Worm (Caenorhabditis elegans) whole organism, mixed stage, embryonic: ENCODE results near the gene B0457.2.

Experiments
- M03D4.4 ChIP-seq: sonication (generic microtip); optimal IDR thresholded peaks from 2 replicates; lab custom pipeline; 2017; ENCODE audit warnings: mild to moderate bottlenecking, missing genetic modification characterization, missing compliant biosample characterization
- blmp-1 ChIP-seq: fragments of 150-350 bp; optimal IDR thresholded peaks from 2 replicates; lab custom pipeline; 2014; ENCODE audit warnings: missing biosample characterization, missing genetic modification characterization
- ceh-39 ChIP-seq: fragments of 150-350 bp; optimal IDR thresholded peaks from 2 replicates; lab custom pipeline; 2014; ENCODE audit warnings: missing biosample characterization, missing genetic modification characterization
- ceh-43 ChIP-seq: fragments of 200-800 bp; sonication (Bioruptor generic); optimal IDR thresholded peaks from 2 replicates; lab custom pipeline; 2018; ENCODE audit warnings: mild to moderate bottlenecking, missing genetic modification characterization, moderate library complexity, missing compliant biosample characterization
- ceh-83 ChIP-seq: fragments of 200-800 bp; sonication (Bioruptor generic); optimal IDR thresholded peaks from 2 replicates; lab custom pipeline; 2018; ENCODE audit warnings: mild to moderate bottlenecking, missing genetic modification characterization, missing compliant biosample characterization
- ces-1 ChIP-seq: fragments of 150-350 bp; optimal IDR thresholded peaks from 2 replicates; lab custom pipeline; 2014; ENCODE audit warnings: missing biosample characterization, missing genetic modification reagents, missing genetic modification characterization
- cnd-1 ChIP-seq: fragments of 200-800 bp; sonication (Bioruptor generic); optimal IDR thresholded peaks from 2 replicates; lab custom pipeline; 2018; ENCODE audit warnings: mild to moderate bottlenecking, missing genetic modification characterization, missing compliant biosample characterization
- elt-1 ChIP-seq: sonication (generic microtip); optimal IDR thresholded peaks from 2 replicates; lab custom pipeline; 2017; ENCODE audit warnings: missing genetic modification characterization, mild to moderate bottlenecking, missing compliant biosample characterization, antibody characterized with exemption, moderate library complexity, borderline replicate concordance; ENCODE audit not compliant: insufficient read depth
- elt-3 ChIP-seq: fragments of 150-350 bp; optimal IDR thresholded peaks from 2 replicates; lab custom pipeline; 2014; ENCODE audit warnings: missing biosample characterization, missing genetic modification characterization
- flh-1 ChIP-seq: fragments of 200-800 bp; sonication (Bioruptor generic); optimal IDR thresholded peaks from 2 replicates; lab custom pipeline; 2018; ENCODE audit warnings: mild to moderate bottlenecking, missing genetic modification characterization, moderate library complexity, missing compliant biosample characterization
- ham-2 ChIP-seq: fragments of 200-800 bp; sonication (Bioruptor generic); optimal IDR thresholded peaks from 2 replicates; lab custom pipeline; 2018; ENCODE audit warnings: mild to moderate bottlenecking, missing genetic modification characterization, missing compliant biosample characterization
- lin-13 ChIP-seq: fragments of 150-350 bp; optimal IDR thresholded peaks from 2 replicates; lab custom pipeline; 2014; ENCODE audit warnings: missing biosample characterization, missing genetic modification characterization
- lsy-2 ChIP-seq: fragments of 150-350 bp; optimal IDR thresholded peaks from 2 replicates; lab custom pipeline; 2014; ENCODE audit warnings: missing biosample characterization, missing genetic modification characterization
- mab-5 ChIP-seq: fragments of 150-350 bp; optimal IDR thresholded peaks from 2 replicates; lab custom pipeline; 2014; ENCODE audit warnings: missing biosample characterization, missing genetic modification characterization
- mep-1 ChIP-seq: fragments of 150-350 bp; optimal IDR thresholded peaks from 2 replicates; lab custom pipeline; 2017; ENCODE audit warnings: missing biosample characterization, missing genetic modification reagents, missing genetic modification characterization, inconsistent platforms
- mls-2 ChIP-seq: sonication (generic microtip); optimal IDR thresholded peaks from 2 replicates; lab custom pipeline; 2016; ENCODE audit warnings: mild to moderate bottlenecking, missing genetic modification characterization, moderate library complexity, missing compliant biosample characterization
- nhr-237 ChIP-seq: fragments of 150-350 bp; optimal IDR thresholded peaks from 2 replicates; lab custom pipeline; 2014; ENCODE audit warnings: missing biosample characterization, missing genetic modification characterization
- nhr-28 ChIP-seq: fragments of 150-350 bp; optimal IDR thresholded peaks from 2 replicates; lab custom pipeline; 2014; ENCODE audit warnings: missing biosample characterization, missing genetic modification characterization
- nhr-76 ChIP-seq: sonication (generic microtip); optimal IDR thresholded peaks from 2 replicates; lab custom pipeline; 2017; ENCODE audit warnings: missing biosample characterization, missing genetic modification characterization
- pha-4 ChIP-seq: fragments of 150-350 bp; optimal IDR thresholded peaks from 2 replicates; lab custom pipeline; 2018; ENCODE audit warnings: missing biosample characterization, missing genetic modification reagents, missing genetic modification characterization
- snpc-4 ChIP-seq: fragments of 150-350 bp; optimal IDR thresholded peaks from 2 replicates; lab custom pipeline; 2014; ENCODE audit warnings: missing biosample characterization, missing genetic modification characterization
- sptf-1 ChIP-seq: sonication (generic microtip); optimal IDR thresholded peaks from 2 replicates; lab custom pipeline; 2017; ENCODE audit warnings: mild to moderate bottlenecking, missing genetic modification characterization, moderate library complexity, missing compliant biosample characterization
- tbx-8 ChIP-seq: fragments of 200-800 bp; sonication (Bioruptor generic); optimal IDR thresholded peaks from 2 replicates; lab custom pipeline; 2018; ENCODE audit warnings: mild to moderate bottlenecking, missing genetic modification characterization, moderate library complexity, missing compliant biosample characterization
- unc-120 ChIP-seq: sonication (generic microtip); optimal IDR thresholded peaks from 2 replicates; lab custom pipeline; 2017; ENCODE audit warnings: missing genetic modification characterization, missing compliant biosample characterization; ENCODE audit not compliant: poor library complexity, severe bottlenecking
- unc-39 ChIP-seq: fragments of 150-350 bp; optimal IDR thresholded peaks from 2 replicates; lab custom pipeline; 2014; ENCODE audit warnings: missing biosample characterization, missing genetic modification characterization
- unc-62 ChIP-seq: fragments of 150-350 bp; optimal IDR thresholded peaks from 2 replicates; lab custom pipeline; 2014; ENCODE audit warnings: missing biosample characterization, missing genetic modification reagents, missing genetic modification characterization
- zip-8 ChIP-seq: fragments of 150-350 bp; optimal IDR thresholded peaks from 2 replicates; lab custom pipeline; 2014; ENCODE audit warnings: missing biosample characterization, missing genetic modification characterization
- ztf-11 ChIP-seq: fragments of 150-350 bp; optimal IDR thresholded peaks from 2 replicates; lab custom pipeline; 2014; ENCODE audit warnings: missing biosample characterization, missing genetic modification characterization

The B0457.2 gene

DNA sequence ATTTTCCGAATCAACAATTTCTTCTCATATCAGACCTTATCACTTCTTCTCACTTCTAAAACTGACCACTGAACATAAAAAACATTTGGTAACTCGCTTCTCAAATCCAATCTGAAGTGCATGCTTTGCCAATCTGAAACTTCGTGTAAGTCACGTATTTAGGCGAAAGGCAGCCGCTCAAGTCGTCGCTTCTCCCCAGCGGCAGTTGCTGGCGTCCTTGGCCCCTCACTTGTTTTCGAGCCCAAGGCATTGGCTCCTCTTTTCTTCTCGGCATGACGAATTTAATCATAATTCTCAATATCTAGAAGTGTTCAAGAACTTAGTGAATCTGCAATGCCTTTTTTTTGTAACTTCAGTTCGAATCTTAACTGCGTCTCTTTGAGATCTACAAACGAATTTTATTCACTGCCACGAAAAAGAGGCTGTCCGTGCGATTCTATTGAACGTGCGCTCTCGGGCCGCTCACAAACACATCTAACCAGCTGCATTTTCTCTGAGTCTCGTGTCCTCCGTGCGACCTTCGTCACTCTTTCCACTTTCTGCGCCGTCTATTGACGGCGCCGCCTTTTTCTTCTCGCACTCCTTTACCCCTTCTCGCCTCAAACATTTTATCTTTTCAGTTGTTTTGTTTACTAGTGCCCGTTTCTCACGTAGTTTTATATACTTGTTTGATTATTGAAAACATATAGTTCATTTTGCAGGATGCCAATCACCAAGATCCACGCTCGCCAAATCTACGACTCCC lies 5.2 kb upstream of the B0457.2 start:
- no peak for TF ChIP-seq ham-2 (GFP tag; lab: Kevin White, UChicago)
- no peak for TF ChIP-seq ceh-83
- no peak for TF ChIP-seq zip-8 (tag; lab: Kevin White, UChicago)
- TF ChIP-seq cnd-1 (tag; lab: Kevin White, UChicago), result no peak
- no peak for TF ChIP-seq M03D4.4 (tag; lab: Kevin White, UChicago)
- no peak for TF ChIP-seq nhr-76
- TF ChIP-seq snpc-4 (tag; lab: Kevin White, UChicago), result no peak
- no peak for TF ChIP-seq unc-39 (tag; lab: Kevin White, UChicago)

DNA sequence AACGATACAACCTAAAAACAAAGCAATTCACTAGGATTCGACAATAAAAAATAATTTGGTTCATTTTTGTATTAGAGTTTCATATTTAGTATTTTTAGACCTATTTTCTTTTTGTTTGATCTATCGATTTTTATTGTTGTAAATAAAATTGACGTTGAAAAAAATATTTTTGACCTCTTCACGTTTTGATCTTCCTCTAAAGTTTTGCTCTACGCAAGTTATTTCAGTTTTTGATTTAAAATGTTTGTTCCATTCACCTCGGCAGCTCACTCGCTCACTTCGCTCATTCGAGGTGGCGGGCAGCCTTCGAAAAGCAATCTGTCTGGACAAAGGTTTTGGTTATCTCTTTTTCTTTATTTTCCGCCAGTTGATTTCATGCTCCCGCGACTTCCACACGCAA lies 4.4 kb upstream of the B0457.2 start, which contains the start of gene enol-1:
Gene enol-1, plus strand, starts transcription at position 235 of the 400 bp plus-strand sequence.
- TF ChIP-seq elt-1 (tag; lab: Kevin White, UChicago) (no peak), zip-8 (tag; lab: Kevin White, UChicago) (no peak), nhr-76 (no peak), ces-1 (GFP tag; lab: Kevin White, UChicago) (no peak), flh-1 (GFP tag; lab: Kevin White, UChicago) (no peak), ztf-11 (tag; lab: Kevin White, UChicago) (no peak), mls-2 (tag; lab: Kevin White, UChicago) (no peak), ceh-39 (tag; lab: Kevin White, UChicago) (no peak), mab-5 (no peak), mep-1 (tag; lab: Kevin White, UChicago) (no peak), nhr-28 (tag; lab: Kevin White, UChicago) (no peak), lin-13 (tag; lab: Kevin White, UChicago) (no peak), unc-62 (GFP tag; lab: Kevin White, UChicago) (no peak), lsy-2 (no peak), snpc-4 (tag; lab: Kevin White, UChicago) (no peak), blmp-1 (no peak)

DNA sequence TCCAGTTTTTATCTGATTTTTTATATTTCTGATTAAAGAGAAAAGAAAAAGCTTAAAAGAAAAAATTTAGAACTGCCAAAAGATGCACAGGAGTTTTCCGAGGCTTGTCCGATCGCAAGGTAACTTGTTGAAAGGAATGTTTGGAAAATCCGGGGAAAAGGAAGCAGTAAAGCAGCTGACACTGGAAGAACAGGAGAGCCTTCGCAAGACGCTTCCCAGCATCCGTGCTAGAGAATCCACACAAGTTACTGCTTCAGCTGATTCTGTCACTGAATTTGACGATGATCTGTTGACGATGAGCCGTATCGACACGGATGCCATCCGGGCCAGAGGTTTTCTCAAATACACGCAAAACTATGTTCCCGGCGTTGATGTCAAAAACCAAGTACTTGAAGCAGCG lies 3.4 kb upstream of the B0457.2 start, which contains the start of gene mrpl-50:
Gene mrpl-50, plus strand, starts transcription at position 71 of the 400 bp plus-strand sequence.
- TF ChIP-seq elt-1 (tag; lab: Kevin White, UChicago), result no peak
- no peak for TF ChIP-seq snpc-4 (tag; lab: Kevin White, UChicago)
- no peak for TF ChIP-seq lsy-2
- no peak for TF ChIP-seq blmp-1
- TF ChIP-seq ham-2 (GFP tag; lab: Kevin White, UChicago), result no peak
- no peak for TF ChIP-seq cnd-1 (tag; lab: Kevin White, UChicago)
- TF ChIP-seq nhr-237 (tag; lab: Kevin White, UChicago), result no peak
- no peak for TF ChIP-seq lin-13 (tag; lab: Kevin White, UChicago)
- TF ChIP-seq elt-3 (tag; lab: Kevin White, UChicago), result no peak
- no peak for TF ChIP-seq M03D4.4 (tag; lab: Kevin White, UChicago)
- TF ChIP-seq tbx-8 (GFP tag; lab: Kevin White, UChicago), result no peak
- no peak for TF ChIP-seq unc-62 (GFP tag; lab: Kevin White, UChicago)
- no peak for TF ChIP-seq sptf-1 (tag; lab: Kevin White, UChicago)
- TF ChIP-seq ceh-39 (tag; lab: Kevin White, UChicago), result no peak
- no peak for TF ChIP-seq ceh-43 (GFP tag; lab: Kevin White, UChicago)
- no peak for TF ChIP-seq ztf-11 (tag; lab: Kevin White, UChicago)

DNA sequence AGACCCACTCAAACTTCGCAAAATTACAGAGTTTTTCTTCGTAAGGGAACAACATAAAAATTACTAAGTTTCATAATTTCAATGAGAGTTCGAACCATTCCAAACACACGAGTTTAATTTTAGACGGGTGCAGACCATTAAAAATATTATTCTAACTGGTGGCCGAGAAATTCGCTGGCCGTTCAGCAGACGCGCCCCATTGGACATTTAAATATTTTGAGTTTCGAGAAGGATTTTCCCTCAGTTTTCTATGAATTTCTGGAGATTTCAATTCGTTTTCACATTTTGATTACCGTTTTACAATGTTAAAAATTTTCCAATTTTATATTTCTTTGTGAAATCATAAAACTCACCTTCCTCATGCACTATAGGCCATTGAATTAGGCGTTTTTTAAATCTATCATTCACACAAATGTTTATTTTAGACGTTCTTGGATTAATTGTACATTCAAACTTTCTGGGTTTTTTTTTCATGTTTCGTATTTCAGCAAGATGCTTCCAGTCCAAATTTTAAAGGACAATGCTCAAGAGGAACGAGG lies 971 bp upstream of the B0457.2 start, which contains the start of gene cct-2:
Gene cct-2, plus strand, starts transcription at position 489 of the 539 bp plus-strand sequence.
- TF ChIP-seq unc-120 (tag; lab: Kevin White, UChicago) (no peak), zip-8 (tag; lab: Kevin White, UChicago) (no peak), nhr-237 (tag; lab: Kevin White, UChicago) (peak; percentile 32), ces-1 (GFP tag; lab: Kevin White, UChicago) (peak; percentile 41), tbx-8 (GFP tag; lab: Kevin White, UChicago) (no peak), pha-4 (tag; lab: Kevin White, UChicago) (peak; percentile 4), lsy-2 (peak; percentile 30), mep-1 (tag; lab: Kevin White, UChicago) (peak; percentile 22)

DNA sequence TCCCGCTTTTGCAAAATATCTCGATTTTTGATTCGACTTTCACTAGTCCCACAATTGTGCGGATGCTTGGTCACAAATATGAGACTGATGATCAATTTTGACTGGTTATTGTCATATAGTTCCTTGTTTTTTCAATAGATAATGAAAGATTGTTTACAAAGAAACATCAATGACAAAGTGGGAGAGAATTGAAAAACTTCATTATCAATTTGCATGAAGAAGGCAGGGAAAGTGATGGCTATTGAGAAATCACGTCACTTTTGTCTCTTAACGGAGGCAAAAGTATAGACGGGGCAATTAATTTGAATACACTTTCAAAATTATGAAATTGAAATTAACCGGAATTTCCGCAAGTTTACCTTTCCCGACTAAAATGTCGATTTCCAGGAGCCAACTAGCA lies 3.2 kb downstream of the B0457.2 start:
- TF ChIP-seq mab-5 (no peak), sptf-1 (tag; lab: Kevin White, UChicago) (no peak), nhr-76 (no peak), ces-1 (GFP tag; lab: Kevin White, UChicago) (no peak), ztf-11 (tag; lab: Kevin White, UChicago) (no peak), nhr-237 (tag; lab: Kevin White, UChicago) (no peak)
